Worm (Caenorhabditis elegans): Measurements from ENCODE around the gene W02B12.1.

DNA sequence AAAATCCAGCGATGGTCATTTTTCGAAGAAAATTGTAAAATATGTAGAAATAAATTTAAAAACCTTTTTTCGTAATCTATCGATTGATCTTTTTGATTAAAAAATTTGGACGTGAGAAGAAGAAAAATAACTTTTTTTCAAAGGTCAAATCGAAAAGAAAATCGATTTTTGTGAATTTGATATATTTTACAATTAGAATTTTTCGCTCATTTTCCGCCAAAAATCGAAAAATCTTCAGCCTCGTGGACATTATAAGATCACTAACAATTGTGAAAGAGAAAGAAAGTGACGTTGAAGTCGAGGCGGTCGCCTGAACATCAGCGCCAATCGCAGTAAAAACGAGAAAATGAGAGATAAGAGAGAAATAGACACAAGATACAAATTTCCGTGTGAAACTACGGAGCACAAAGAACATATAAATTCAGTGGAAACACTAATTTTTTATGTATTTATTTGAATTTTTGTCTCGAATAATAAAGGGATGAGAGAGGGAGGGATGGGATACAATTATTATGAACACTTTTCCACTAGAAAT is 20.8 kb downstream of the W02B12.1 start, which contains the start of gene cisd-1:
- no peak for TF ChIP-seq dmd-4 (tag; optimal IDR thresholded peaks at IDR 0.05; ENCODE audit: borderline replicate concordance)
- TF ChIP-seq elt-2 (tag; optimal IDR thresholded peaks at IDR 0.05): no peak
- no peak for TF ChIP-seq fkh-10 (GFP tag; optimal IDR thresholded peaks at IDR 0.05)
- TF ChIP-seq pros-1 (tag; optimal IDR thresholded peaks at IDR 0.05): no peak
- no peak for TF ChIP-seq ama-1 (optimal IDR thresholded peaks at IDR 0.05)
- TF ChIP-seq tbx-2 (tag; optimal IDR thresholded peaks at IDR 0.05): no peak
